Worm (Caenorhabditis elegans) whole organism, L1 larva: ENCODE measurements around the gene ZK686.6.

ENCODE experiments used
- C04F5.9 ChIP-seq: sonication (generic microtip); optimal IDR thresholded peaks from 2 replicates; lab custom pipeline; 2016; ENCODE audit warnings: missing genetic modification characterization, missing compliant biosample characterization
- C16A3.4 ChIP-seq: fragments of 150-350 bp; optimal IDR thresholded peaks from 2 replicates; lab custom pipeline; 2014; ENCODE audit warnings: missing biosample characterization, missing genetic modification characterization
- F16B12.6 ChIP-seq: fragments of 150-350 bp; optimal IDR thresholded peaks from 2 replicates; lab custom pipeline; 2014; ENCODE audit warnings: missing biosample characterization, missing genetic modification characterization
- aha-1 ChIP-seq: fragments of 150-350 bp; optimal IDR thresholded peaks from 2 replicates; lab custom pipeline; 2014; ENCODE audit warnings: missing biosample characterization, missing genetic modification characterization
- aly-2 ChIP-seq: fragments of 150-350 bp; optimal IDR thresholded peaks from 2 replicates; lab custom pipeline; 2014; ENCODE audit warnings: missing biosample characterization, missing genetic modification characterization
- ceh-63 ChIP-seq: fragments of 200-800 bp; sonication (Bioruptor generic); optimal IDR thresholded peaks from 2 replicates; lab custom pipeline; 2018; ENCODE audit warnings: mild to moderate bottlenecking, missing genetic modification characterization, missing compliant biosample characterization
- dsc-1 ChIP-seq: sonication (generic microtip); optimal IDR thresholded peaks from 2 replicates; lab custom pipeline; 2016; ENCODE audit warnings: mild to moderate bottlenecking, missing genetic modification characterization, missing compliant biosample characterization
- elt-2 ChIP-seq: sonication (generic microtip); optimal IDR thresholded peaks from 2 replicates; lab custom pipeline; 2016; ENCODE audit warnings: missing genetic modification characterization, mild to moderate bottlenecking, inconsistent platforms, missing compliant biosample characterization, missing genetic modification reagents
- ets-5 ChIP-seq: fragments of 200-800 bp; sonication (Bioruptor generic); IDR thresholded peaks from 2 replicates; pipeline ENCODE4 v1.3.6; 2022; ENCODE audit warnings: missing genetic modification characterization, missing compliant biosample characterization
- fkh-10 ChIP-seq: sonication (generic microtip); optimal IDR thresholded peaks from 2 replicates; lab custom pipeline; 2017; ENCODE audit warnings: missing biosample characterization, missing genetic modification reagents, missing genetic modification characterization
- fkh-4 ChIP-seq: sonication (generic microtip); optimal IDR thresholded peaks from 2 replicates; lab custom pipeline; 2016; ENCODE audit warnings: missing compliant biosample characterization, missing genetic modification characterization, borderline replicate concordance
- fkh-8 ChIP-seq: sonication (generic microtip); optimal IDR thresholded peaks from 2 replicates; lab custom pipeline; 2016; ENCODE audit warnings: mild to moderate bottlenecking, missing genetic modification characterization, missing compliant biosample characterization
- grh-1 ChIP-seq: fragments of 200-800 bp; sonication (Bioruptor generic); IDR thresholded peaks from 2 replicates; pipeline ENCODE4 v1.3.6; 2022; ENCODE audit warnings: missing genetic modification reagents, missing genetic modification characterization, missing compliant biosample characterization
- hlh-4 ChIP-seq: sonication (generic microtip); optimal IDR thresholded peaks from 2 replicates; lab custom pipeline; 2016; ENCODE audit warnings: mild to moderate bottlenecking, missing genetic modification characterization, missing compliant biosample characterization
- irx-1 ChIP-seq: sonication (generic microtip); optimal IDR thresholded peaks from 2 replicates; lab custom pipeline; 2016; ENCODE audit warnings: missing genetic modification characterization, missing compliant biosample characterization
- isw-1 ChIP-seq: fragments of 200-800 bp; sonication (Bioruptor generic); IDR thresholded peaks from 2 replicates; pipeline ENCODE4 v1.3.6; 2022; ENCODE audit warnings: missing genetic modification characterization, missing compliant biosample characterization
- lin-13 ChIP-seq: fragments of 150-350 bp; optimal IDR thresholded peaks from 2 replicates; lab custom pipeline; 2014; ENCODE audit warnings: missing biosample characterization, missing genetic modification reagents, missing genetic modification characterization
- lin-14 ChIP-seq: fragments of 200-800 bp; sonication (Bioruptor generic); optimal IDR thresholded peaks from 2 replicates; lab custom pipeline; 2018; ENCODE audit warnings: mild to moderate bottlenecking, missing genetic modification characterization, moderate library complexity, missing compliant biosample characterization
- lin-35 ChIP-seq, 2 experiments: fragments of 150-350 bp; optimal IDR thresholded peaks; 2 replicates each; lab custom pipeline; 2014; ENCODE audit warnings: missing biosample characterization in 2 of 2, missing genetic modification characterization in 2 of 2, missing genetic modification reagents in 2 of 2
- lir-3 ChIP-seq: sonication (generic microtip); optimal IDR thresholded peaks from 2 replicates; lab custom pipeline; 2016; ENCODE audit warnings: mild to moderate bottlenecking, missing genetic modification characterization, moderate library complexity, missing compliant biosample characterization; ENCODE audit not compliant: poor library complexity
- lsy-2 ChIP-seq, 2 experiments: fragments of 150-350 bp; optimal IDR thresholded peaks; 2 replicates each; lab custom pipeline; 2014; ENCODE audit warnings: missing biosample characterization in 2 of 2, missing genetic modification characterization in 2 of 2
- mab-9 ChIP-seq: fragments of 200-800 bp; sonication (Bioruptor generic); IDR thresholded peaks from 2 replicates; pipeline ENCODE4 v1.3.6; 2022; ENCODE audit warnings: missing genetic modification reagents, missing genetic modification characterization, missing compliant biosample characterization
- nhr-11 ChIP-seq: fragments of 150-350 bp; optimal IDR thresholded peaks from 2 replicates; lab custom pipeline; 2014; ENCODE audit warnings: missing biosample characterization, missing genetic modification characterization
- nhr-12 ChIP-seq: sonication (generic microtip); optimal IDR thresholded peaks from 2 replicates; lab custom pipeline; 2017; ENCODE audit warnings: missing biosample characterization, missing genetic modification characterization
- nhr-20 ChIP-seq: sonication (generic microtip); optimal IDR thresholded peaks from 2 replicates; lab custom pipeline; 2016; ENCODE audit warnings: mild to moderate bottlenecking, missing genetic modification characterization, missing compliant biosample characterization
- nhr-71 ChIP-seq: sonication (generic microtip); optimal IDR thresholded peaks from 2 replicates; lab custom pipeline; 2016; ENCODE audit warnings: mild to moderate bottlenecking, missing genetic modification characterization, moderate library complexity, missing compliant biosample characterization
- nhr-84 ChIP-seq: sonication (generic microtip); optimal IDR thresholded peaks from 2 replicates; lab custom pipeline; 2017; ENCODE audit warnings: missing biosample characterization, missing genetic modification characterization
- nhr-85 ChIP-seq: sonication (generic microtip); peaks from one replicate; lab custom pipeline; 2016; ENCODE audit warnings: missing genetic modification characterization, inconsistent platforms, missing compliant biosample characterization
- nhr-90 ChIP-seq: sonication (generic microtip); optimal IDR thresholded peaks from 2 replicates; lab custom pipeline; 2016; ENCODE audit warnings: mild to moderate bottlenecking, missing genetic modification characterization, missing compliant biosample characterization; ENCODE audit not compliant: poor library complexity
- pag-3 ChIP-seq: sonication (generic microtip); optimal IDR thresholded peaks from 2 replicates; lab custom pipeline; 2017; ENCODE audit warnings: missing genetic modification characterization, mild to moderate bottlenecking, missing compliant biosample characterization, antibody characterized with exemption, borderline replicate concordance; ENCODE audit not compliant: insufficient read depth
- pqm-1 ChIP-seq: sonication (generic microtip); optimal IDR thresholded peaks from 3 replicates; lab custom pipeline; 2017; ENCODE audit warnings: missing biosample characterization, missing genetic modification characterization
- skn-1 ChIP-seq: fragments of 150-350 bp; optimal IDR thresholded peaks from 2 replicates; lab custom pipeline; 2014; ENCODE audit warnings: missing biosample characterization, missing genetic modification characterization
- snpc-4 ChIP-seq: fragments of 150-350 bp; optimal IDR thresholded peaks from 2 replicates; lab custom pipeline; 2014; ENCODE audit warnings: missing biosample characterization, missing genetic modification characterization
- swsn-7 ChIP-seq: sonication (generic microtip); optimal IDR thresholded peaks from 2 replicates; lab custom pipeline; 2016; ENCODE audit warnings: missing genetic modification characterization, missing compliant biosample characterization
- tbx-2 ChIP-seq: sonication (generic microtip); optimal IDR thresholded peaks from 2 replicates; lab custom pipeline; 2016; ENCODE audit warnings: missing genetic modification characterization, missing compliant biosample characterization
- tlp-1 ChIP-seq: fragments of 150-350 bp; optimal IDR thresholded peaks from 2 replicates; lab custom pipeline; 2014; ENCODE audit warnings: missing biosample characterization, missing genetic modification characterization
- unc-130 ChIP-seq: fragments of 150-350 bp; optimal IDR thresholded peaks from 2 replicates; lab custom pipeline; 2017; ENCODE audit warnings: missing biosample characterization, missing genetic modification characterization, inconsistent platforms
- unc-30 ChIP-seq: sonication (generic microtip); optimal IDR thresholded peaks from 2 replicates; lab custom pipeline; 2017; ENCODE audit warnings: missing biosample characterization, missing genetic modification characterization
- unc-98 ChIP-seq: fragments of 200-800 bp; sonication (Bioruptor generic); IDR thresholded peaks from 2 replicates; pipeline ENCODE4 v1.3.6; 2022; ENCODE audit warnings: missing genetic modification characterization, missing compliant biosample characterization
- xbp-1 ChIP-seq: sonication (generic microtip); optimal IDR thresholded peaks from 2 replicates; lab custom pipeline; 2016; ENCODE audit warnings: missing genetic modification characterization, missing compliant biosample characterization
- zag-1 ChIP-seq: fragments of 150-350 bp; optimal IDR thresholded peaks from 2 replicates; lab custom pipeline; 2014; ENCODE audit warnings: missing biosample characterization, missing genetic modification characterization
- ztf-11 ChIP-seq, 2 experiments: sonication (generic microtip); optimal IDR thresholded peaks; 2 replicates each; lab custom pipeline; 2016 to 2017; ENCODE audit warnings: missing genetic modification characterization in 2 of 2, missing biosample characterization in 1 of 2, missing compliant biosample characterization in 1 of 2

ZK686.6 gene

DNA sequence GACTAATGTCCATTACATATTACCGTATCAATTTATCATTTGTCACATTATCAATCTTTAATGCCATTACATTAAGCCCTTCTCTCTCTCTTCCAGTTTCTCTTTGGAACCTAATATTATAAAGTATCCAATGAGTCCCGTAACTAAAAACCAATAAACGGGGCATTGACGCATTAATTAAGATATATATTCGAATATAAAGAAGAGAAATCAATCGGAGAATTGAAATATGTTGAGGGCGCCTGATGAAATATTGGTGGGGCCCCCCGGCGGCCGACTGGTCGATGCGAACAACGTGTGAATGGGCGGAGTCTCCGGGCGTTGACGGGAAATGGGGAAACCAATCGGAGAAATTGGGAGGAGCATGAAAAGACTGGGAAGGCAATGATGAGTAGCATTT is 11.4 kb upstream of the ZK686.6 start (continued):
- no peak for TF ChIP-seq aha-1
- TF ChIP-seq swsn-7 = no peak
- TF ChIP-seq unc-130 = no peak
- TF ChIP-seq ets-5 (GFP tag; lab: Robert Waterston, UW) = no peak
- TF ChIP-seq mab-9 = no peak
- no peak for TF ChIP-seq C16A3.4 (tag; lab: Kevin White, UChicago)
- no peak for TF ChIP-seq aly-2
- TF ChIP-seq ztf-11 (tag; optimal IDR thresholded peaks at IDR 0.05; lab: Kevin White, UChicago) = peak in 1 of 2 experiments; percentile 54
- peak; percentile 76 for TF ChIP-seq nhr-85 (tag; lab: Kevin White, UChicago)
- TF ChIP-seq lin-13 (GFP tag; lab: Kevin White, UChicago) = no peak
- TF ChIP-seq pqm-1 (tag; lab: Kevin White, UChicago) = no peak
- no peak for TF ChIP-seq C04F5.9
- no peak for TF ChIP-seq grh-1
- TF ChIP-seq ceh-63 (GFP tag; lab: Kevin White, UChicago) = no peak
- no peak for TF ChIP-seq unc-30 (tag; lab: Kevin White, UChicago)
- no peak for TF ChIP-seq tlp-1 (tag; lab: Kevin White, UChicago)
- TF ChIP-seq snpc-4 = no peak
- TF ChIP-seq fkh-8 (tag; lab: Kevin White, UChicago) = no peak
- TF ChIP-seq nhr-20 (tag; lab: Kevin White, UChicago) = peak; percentile 8
- peak; percentile 24 for TF ChIP-seq irx-1 (tag; lab: Kevin White, UChicago)
- peak; percentile 7 for TF ChIP-seq nhr-90 (tag; lab: Kevin White, UChicago)
- peak; percentile 29 for TF ChIP-seq tbx-2 (tag; lab: Kevin White, UChicago)
- TF ChIP-seq dsc-1 (tag; lab: Kevin White, UChicago) = peak; percentile 79
- TF ChIP-seq nhr-12 (tag; lab: Kevin White, UChicago) = no peak
- TF ChIP-seq fkh-4 (tag; lab: Kevin White, UChicago) = peak; percentile 47
- TF ChIP-seq lsy-2 (tag; optimal IDR thresholded peaks at IDR 0.05; lab: Kevin White, UChicago) = peak; percentile 52 to 61
- no peak for TF ChIP-seq lir-3
- peak; percentile 55 for TF ChIP-seq nhr-71 (tag; lab: Kevin White, UChicago)
- peak; percentile 44 for TF ChIP-seq lin-14 (GFP tag; lab: Kevin White, UChicago)
- TF ChIP-seq isw-1 = no peak
- no peak for TF ChIP-seq pag-3 (tag; lab: Kevin White, UChicago)

DNA sequence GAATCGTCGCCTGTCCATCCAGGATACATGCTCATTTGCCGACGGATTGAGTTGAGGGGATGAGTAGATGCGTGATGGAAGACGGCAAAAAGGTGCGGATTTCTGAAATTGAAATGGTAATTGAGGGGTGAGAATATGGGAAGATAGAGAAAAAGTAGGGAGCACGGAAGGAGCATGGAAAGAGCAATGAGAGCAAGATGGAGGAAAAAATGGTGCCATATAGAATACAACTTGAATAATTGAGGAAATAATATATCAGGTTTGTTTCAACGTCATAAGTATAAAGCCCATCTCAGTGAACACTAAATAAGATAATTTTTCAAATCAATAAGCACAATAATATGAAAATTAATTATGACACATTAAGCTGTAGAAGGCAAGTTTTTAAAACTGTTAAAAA is 10.6 kb upstream of the ZK686.6 start, which contains the start of gene mab-5:
Gene mab-5, minus strand, starts transcription at position 101 of the 400 bp plus-strand sequence.
- no peak for TF ChIP-seq elt-2 (tag; lab: Kevin White, UChicago)
- no peak for TF ChIP-seq lir-3
- TF ChIP-seq zag-1 (tag; lab: Kevin White, UChicago) = no peak
- TF ChIP-seq unc-30 (tag; lab: Kevin White, UChicago) = no peak
- no peak for TF ChIP-seq nhr-84 (tag; lab: Kevin White, UChicago)
- no peak for TF ChIP-seq aly-2
- no peak for TF ChIP-seq lin-14 (GFP tag; lab: Kevin White, UChicago)
- TF ChIP-seq unc-98 (GFP tag; lab: Robert Waterston, UW) = no peak
- TF ChIP-seq hlh-4 (tag; lab: Kevin White, UChicago) = no peak
- TF ChIP-seq pqm-1 (tag; lab: Kevin White, UChicago) = no peak
- TF ChIP-seq skn-1 = no peak
- TF ChIP-seq fkh-10 (GFP tag; lab: Kevin White, UChicago) = no peak
- TF ChIP-seq ets-5 (GFP tag; lab: Robert Waterston, UW) = no peak
- TF ChIP-seq nhr-11 (tag; lab: Kevin White, UChicago) = no peak
- TF ChIP-seq lin-35 (GFP tag; optimal IDR thresholded peaks at IDR 0.05; lab: Kevin White, UChicago) = no peak
- TF ChIP-seq F16B12.6 (tag; lab: Kevin White, UChicago) = no peak
- no peak for TF ChIP-seq xbp-1
